Worm (Caenorhabditis elegans) whole organism, L4/young adult: ENCODE measurements around the gene unc-41.

ENCODE experiments used
- W03F9.2 ChIP-seq: fragments of 150-350 bp; optimal IDR thresholded peaks from 2 replicates; lab custom pipeline; 2014; ENCODE audit warnings: missing biosample characterization, missing genetic modification characterization
- dao-5 ChIP-seq: sonication (generic microtip); optimal IDR thresholded peaks from 2 replicates; lab custom pipeline; 2016; ENCODE audit warnings: missing genotype, missing genetic modification characterization, moderate library complexity, missing compliant biosample characterization
- him-1 ChIP-seq: sonication (generic microtip); optimal IDR thresholded peaks from 2 replicates; lab custom pipeline; 2016; ENCODE audit warnings: missing genotype, missing genetic modification reagents, missing genetic modification characterization, missing compliant biosample characterization

- no peak for TF ChIP-seq W03F9.2
- TF ChIP-seq dao-5 (tag; lab: Kevin White, UChicago) = no peak
- TF ChIP-seq him-1 = no peak
Observed at ce11 chrV:9924389-9924788, 51.6 kb downstream of the unc-41 start.
